Fruit fly (Drosophila melanogaster) S2 (cell line): ENCODE data around the gene CG3909.

Experiments used
- CG8478 ChIP-seq: fragments of >200 bp; optimal IDR thresholded peaks from 2 replicates; lab custom pipeline; 2018
- CTCF ChIP-seq, 2 experiments: fragments of >200 bp; optimal IDR thresholded peaks; 2 replicates each; lab custom pipeline; 2018

dm6 chr3R:10055004-10055403, 11.9 kb downstream of the CG3909 start:
- TF ChIP-seq CG8478 (lab: Kevin White, UChicago) (no peak), CTCF (optimal IDR thresholded peaks at IDR 0.05; lab: Kevin White, UChicago) (no peak)
